Fruit fly (Drosophila melanogaster) whole organism, pupa: Measurements from ENCODE around the gene CG43403.

Source experiments
- CG17806 ChIP-seq: fragments of 200-800 bp; sonication (Bioruptor generic); optimal IDR thresholded peaks from 2 replicates; lab custom pipeline; 2018; ENCODE audit warnings: missing biosample characterization, mild to moderate bottlenecking, missing genetic modification characterization, moderate library complexity
- CG32121 ChIP-seq: fragments of 200-800 bp; sonication (Bioruptor generic); IDR thresholded peaks from 2 replicates; pipeline ENCODE4 v1.3.6; 2022; ENCODE audit warnings: missing biosample characterization, missing genetic modification characterization
- CG4496 ChIP-seq: fragments of 200-800 bp; sonication (Bioruptor generic); IDR thresholded peaks from 3 replicates; pipeline ENCODE4 v1.3.6; 2022; ENCODE audit warnings: missing biosample characterization, missing genetic modification characterization
- D1 ChIP-seq: fragments of 200-800 bp; sonication (Bioruptor generic); optimal IDR thresholded peaks from 2 replicates; lab custom pipeline; 2018; ENCODE audit warnings: missing biosample characterization, mild to moderate bottlenecking, missing genetic modification characterization, moderate library complexity
- EcR ChIP-seq: fragments of 200-800 bp; sonication (Bioruptor generic); optimal IDR thresholded peaks from 3 replicates; lab custom pipeline; 2019; ENCODE audit warnings: missing biosample characterization, missing genetic modification characterization, mild to moderate bottlenecking, moderate library complexity, missing genetic modification reagents
- Pif1A ChIP-seq: fragments of 200-800 bp; sonication (Bioruptor generic); optimal IDR thresholded peaks from 3 replicates; lab custom pipeline; 2016; ENCODE audit warnings: missing biosample characterization, missing genetic modification characterization
- Pif1B ChIP-seq: fragments of 200-800 bp; sonication (Bioruptor generic); optimal IDR thresholded peaks from 3 replicates; lab custom pipeline; 2016; ENCODE audit warnings: missing biosample characterization, missing genetic modification characterization
- gl ChIP-seq: fragments of 200-800 bp; sonication (Bioruptor generic); optimal IDR thresholded peaks from 2 replicates; lab custom pipeline; 2018; ENCODE audit warnings: missing biosample characterization, mild to moderate bottlenecking, missing genetic modification characterization
- rn ChIP-seq: fragments of 200-800 bp; sonication (Bioruptor generic); IDR thresholded peaks from 2 replicates; pipeline ENCODE4 v1.3.6; 2022; ENCODE audit warnings: missing biosample characterization, missing genetic modification characterization

DNA sequence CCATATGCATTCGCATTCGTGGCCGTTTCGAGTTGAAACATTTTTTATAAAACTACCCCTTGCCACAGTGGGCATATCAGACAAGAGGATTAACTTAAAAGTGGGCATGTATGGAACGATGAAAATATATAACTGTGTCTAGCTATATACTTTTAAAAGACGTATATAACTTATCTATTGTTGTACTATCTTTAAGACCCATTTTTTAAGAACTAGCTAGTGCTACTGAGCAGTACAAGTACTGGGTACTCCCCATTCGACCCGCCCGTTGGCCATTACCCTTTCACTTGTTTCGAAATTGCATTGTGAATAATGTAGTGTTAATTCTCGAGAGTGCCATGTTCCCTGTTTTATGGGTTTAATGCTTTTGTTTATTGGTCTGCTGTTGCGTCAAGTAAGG, 13.3 kb upstream of the CG43403 start:
- TF ChIP-seq rn (GFP tag; lab: Robert Waterston, UW) (no peak), CG32121 (no peak), CG17806 (tag; lab: Kevin White, UChicago) (no peak), Pif1A (GFP tag; lab: Kevin White, UChicago) (no peak), gl (no peak), CG4496 (GFP tag; lab: Robert Waterston, UW) (no peak), Pif1B (GFP tag; lab: Kevin White, UChicago) (no peak), EcR (GFP tag; lab: Kevin White, UChicago) (no peak), D1 (no peak)
